Worm (Caenorhabditis elegans): ENCODE measurements around the gene T27D12.6.

DNA sequence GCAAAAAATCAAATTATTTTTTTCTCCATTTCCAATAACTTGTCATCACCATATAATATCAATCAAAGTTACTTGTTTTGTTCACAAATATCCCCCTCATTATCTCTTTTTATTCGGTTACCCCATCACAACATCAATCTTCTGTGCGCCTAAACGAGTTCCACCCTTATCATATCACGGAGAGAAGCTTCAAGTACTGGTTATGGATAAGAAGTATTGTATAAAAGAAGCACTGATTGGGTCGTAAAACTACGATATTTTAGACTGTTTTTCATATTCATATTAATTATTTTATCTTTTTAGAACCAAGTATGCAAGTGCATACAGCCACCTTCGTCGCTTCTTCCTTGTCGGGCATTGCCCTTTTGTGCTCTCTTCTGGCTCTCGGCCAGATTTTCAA lies 32.9 kb downstream of the T27D12.6 start, which contains the start of gene col-84:
- TF ChIP-seq elt-1 (tag; optimal IDR thresholded peaks at IDR 0.05; ENCODE audit: borderline replicate concordance, insufficient read depth) (no peak), unc-120 (tag; optimal IDR thresholded peaks at IDR 0.05; ENCODE audit: poor library complexity, severe bottlenecking) (no peak), pha-4 (tag; optimal IDR thresholded peaks at IDR 0.05) (no peak)
